Fruit fly (Drosophila melanogaster) whole organism, prepupa: ENCODE results near the gene CG31908.
A peak's percentile ranks its signal among the peaks of the same experiment; 100 is the strongest.

ENCODE experiments used
- Blimp-1 ChIP-seq: fragments of 200-800 bp; sonication (Bioruptor generic); optimal IDR thresholded peaks from 3 replicates; lab custom pipeline; 2017; ENCODE audit warnings: missing biosample characterization, missing genetic modification characterization, mild to moderate bottlenecking, moderate library complexity, missing genetic modification reagents
- CG10631 ChIP-seq: fragments of 200-800 bp; sonication (Bioruptor generic); optimal IDR thresholded peaks from 2 replicates; lab custom pipeline; 2016; ENCODE audit warnings: missing biosample characterization, missing genetic modification characterization
- CG10669 ChIP-seq: fragments of 200-800 bp; sonication (Bioruptor generic); optimal IDR thresholded peaks from 3 replicates; lab custom pipeline; 2018; ENCODE audit warnings: missing biosample characterization, mild to moderate bottlenecking, missing genetic modification characterization, moderate library complexity
- CG11294 ChIP-seq: fragments of 200-800 bp; sonication (Bioruptor generic); IDR thresholded peaks from 2 replicates; pipeline ENCODE4 v1.3.6; 2022; ENCODE audit warnings: missing biosample characterization, missing genetic modification characterization
- CG11762 ChIP-seq: fragments of 200-800 bp; sonication (Bioruptor generic); optimal IDR thresholded peaks from 3 replicates; lab custom pipeline; 2016; ENCODE audit warnings: missing biosample characterization, missing genetic modification characterization; ENCODE audit not compliant: insufficient read depth
- CG11902 ChIP-seq: fragments of 200-800 bp; sonication (Bioruptor generic); optimal IDR thresholded peaks from 3 replicates; lab custom pipeline; 2016; ENCODE audit warnings: missing biosample characterization, missing genetic modification characterization
- CG16779 ChIP-seq: fragments of 200-800 bp; sonication (Bioruptor generic); optimal IDR thresholded peaks from 3 replicates; lab custom pipeline; 2017; ENCODE audit warnings: missing biosample characterization, mild to moderate bottlenecking, missing genetic modification characterization
- CG31627 ChIP-seq: fragments of 200-800 bp; sonication (Bioruptor generic); optimal IDR thresholded peaks from 3 replicates; lab custom pipeline; 2016; ENCODE audit warnings: missing biosample characterization, missing genetic modification characterization
- CG34406 ChIP-seq: fragments of 200-800 bp; sonication (Bioruptor generic); optimal IDR thresholded peaks from 3 replicates; lab custom pipeline; 2016; ENCODE audit warnings: missing biosample characterization, missing genetic modification characterization
- CG3919 ChIP-seq: fragments of 200-800 bp; sonication (Bioruptor generic); optimal IDR thresholded peaks from 3 replicates; lab custom pipeline; 2016; ENCODE audit warnings: missing biosample characterization, missing genetic modification characterization
- CG4318 ChIP-seq: fragments of 200-800 bp; sonication (Bioruptor generic); optimal IDR thresholded peaks from 3 replicates; lab custom pipeline; 2017; ENCODE audit warnings: missing biosample characterization, mild to moderate bottlenecking, missing genetic modification characterization
- CG6163 ChIP-seq: fragments of 200-800 bp; sonication (Bioruptor generic); IDR thresholded peaks from 3 replicates; pipeline ENCODE4 v1.3.6; 2022; ENCODE audit warnings: missing biosample characterization, missing genetic modification characterization
- CG6276 ChIP-seq: fragments of 200-800 bp; sonication (Bioruptor generic); optimal IDR thresholded peaks from 2 replicates; lab custom pipeline; 2017; ENCODE audit warnings: missing biosample characterization, mild to moderate bottlenecking, missing genetic modification characterization
- CG6792 ChIP-seq: fragments of 200-800 bp; sonication (Bioruptor generic); optimal IDR thresholded peaks from 3 replicates; lab custom pipeline; 2016; ENCODE audit warnings: missing biosample characterization, missing genetic modification characterization
- CG6808 ChIP-seq: fragments of 200-800 bp; sonication (Bioruptor generic); optimal IDR thresholded peaks from 3 replicates; lab custom pipeline; 2017; ENCODE audit warnings: missing biosample characterization, missing genetic modification characterization, mild to moderate bottlenecking, moderate library complexity, missing genetic modification reagents
- CG6854 ChIP-seq: fragments of 200-800 bp; sonication (Bioruptor generic); optimal IDR thresholded peaks from 2 replicates; lab custom pipeline; 2017; ENCODE audit warnings: missing biosample characterization, mild to moderate bottlenecking, missing genetic modification characterization
- CG8119 ChIP-seq: fragments of 200-800 bp; sonication (Bioruptor generic); IDR thresholded peaks from 3 replicates; pipeline ENCODE4 v1.3.6; 2022; ENCODE audit warnings: missing biosample characterization, missing genetic modification characterization
- CG8319 ChIP-seq: fragments of 200-800 bp; sonication (Bioruptor generic); optimal IDR thresholded peaks from 3 replicates; lab custom pipeline; 2016; ENCODE audit warnings: missing biosample characterization, missing genetic modification characterization
- CG8632 ChIP-seq: fragments of 200-800 bp; sonication (Bioruptor generic); optimal IDR thresholded peaks from 3 replicates; lab custom pipeline; 2016; ENCODE audit warnings: missing biosample characterization, missing genetic modification characterization
- CG9139 ChIP-seq: fragments of 200-800 bp; sonication (Bioruptor generic); optimal IDR thresholded peaks from 3 replicates; lab custom pipeline; 2017; ENCODE audit warnings: missing biosample characterization, mild to moderate bottlenecking, missing genetic modification characterization
- Eip78C ChIP-seq: fragments of 200-800 bp; sonication (Bioruptor generic); peaks from one replicate; lab custom pipeline; 2016; ENCODE audit warnings: missing biosample characterization, missing genetic modification characterization
- Eip93F ChIP-seq: fragments of 200-800 bp; sonication (Bioruptor generic); optimal IDR thresholded peaks from 2 replicates; lab custom pipeline; 2016; ENCODE audit warnings: missing biosample characterization, mild to moderate bottlenecking, missing genetic modification characterization
- Ets21C ChIP-seq: fragments of 200-800 bp; sonication (Bioruptor generic); optimal IDR thresholded peaks from 3 replicates; lab custom pipeline; 2016; ENCODE audit warnings: missing biosample characterization, missing genetic modification characterization
- Ets96B ChIP-seq: fragments of 200-800 bp; optimal IDR thresholded peaks from 2 replicates; lab custom pipeline; 2019; ENCODE audit warnings: missing biosample characterization, mild to moderate bottlenecking, missing genetic modification characterization, moderate library complexity
- Gug ChIP-seq: fragments of 200-800 bp; sonication (Bioruptor generic); IDR thresholded peaks from 2 replicates; pipeline ENCODE4 v1.3.6; 2022; ENCODE audit warnings: missing biosample characterization, missing genetic modification characterization
- Hr38 ChIP-seq: sonication (Bioruptor generic); optimal IDR thresholded peaks from 2 replicates; lab custom pipeline; 2016; ENCODE audit warnings: missing biosample characterization, missing genetic modification characterization
- Hr4 ChIP-seq: fragments of 200-800 bp; sonication (Bioruptor generic); optimal IDR thresholded peaks from 3 replicates; lab custom pipeline; 2016; ENCODE audit warnings: missing biosample characterization, missing genetic modification characterization
- Lpt ChIP-seq: fragments of 200-800 bp; sonication (Bioruptor generic); optimal IDR thresholded peaks from 3 replicates; lab custom pipeline; 2016; ENCODE audit warnings: missing biosample characterization, missing genetic modification characterization
- Met ChIP-seq: fragments of 200-800 bp; sonication (Bioruptor generic); optimal IDR thresholded peaks from 3 replicates; lab custom pipeline; 2016; ENCODE audit warnings: missing biosample characterization, missing genetic modification characterization
- OdsH ChIP-seq: fragments of 200-800 bp; sonication (Bioruptor generic); optimal IDR thresholded peaks from 3 replicates; lab custom pipeline; 2016; ENCODE audit warnings: missing biosample characterization, missing genetic modification characterization
- Smox ChIP-seq: fragments of 200-800 bp; sonication (Bioruptor generic); optimal IDR thresholded peaks from 3 replicates; lab custom pipeline; 2016; ENCODE audit warnings: missing biosample characterization, missing genetic modification characterization
- Sox14 ChIP-seq: fragments of 200-800 bp; sonication (Bioruptor generic); optimal IDR thresholded peaks from 3 replicates; lab custom pipeline; 2016; ENCODE audit warnings: missing biosample characterization, missing genetic modification characterization
- achi ChIP-seq: fragments of 200-800 bp; sonication (Bioruptor generic); optimal IDR thresholded peaks from 3 replicates; lab custom pipeline; 2016; ENCODE audit warnings: missing biosample characterization, missing genetic modification characterization
- cyc ChIP-seq: fragments of 200-800 bp; sonication (Bioruptor generic); optimal IDR thresholded peaks from 3 replicates; lab custom pipeline; 2016; ENCODE audit warnings: missing biosample characterization, missing genetic modification characterization
- dac ChIP-seq: fragments of 200-800 bp; sonication (Bioruptor generic); optimal IDR thresholded peaks from 2 replicates; lab custom pipeline; 2017; ENCODE audit warnings: missing biosample characterization, mild to moderate bottlenecking, missing genetic modification characterization
- dsx ChIP-seq: fragments of 200-800 bp; optimal IDR thresholded peaks from 3 replicates; lab custom pipeline; 2019; ENCODE audit warnings: missing biosample characterization, mild to moderate bottlenecking, missing genetic modification characterization, moderate library complexity; ENCODE audit not compliant: poor library complexity, severe bottlenecking
- eg ChIP-seq: fragments of 200-800 bp; sonication (Bioruptor generic); IDR thresholded peaks from 3 replicates; pipeline ENCODE4 v1.3.6; 2022; ENCODE audit warnings: missing biosample characterization, missing genetic modification characterization
- esn ChIP-seq: fragments of 200-800 bp; sonication (Bioruptor generic); optimal IDR thresholded peaks from 2 replicates; lab custom pipeline; 2016; ENCODE audit warnings: missing biosample characterization, mild to moderate bottlenecking, missing genetic modification characterization, moderate library complexity
- fd59A ChIP-seq: fragments of 200-800 bp; sonication (Bioruptor generic); optimal IDR thresholded peaks from 2 replicates; lab custom pipeline; 2017; ENCODE audit warnings: missing biosample characterization, mild to moderate bottlenecking, missing genetic modification characterization, missing genetic modification reagents
- fd85E ChIP-seq: fragments of 200-800 bp; sonication (Bioruptor generic); optimal IDR thresholded peaks from 3 replicates; lab custom pipeline; 2016; ENCODE audit warnings: missing biosample characterization, missing genetic modification characterization
- fkh ChIP-seq: fragments of 200-800 bp; sonication (Bioruptor generic); optimal IDR thresholded peaks from 3 replicates; lab custom pipeline; 2017; ENCODE audit warnings: missing biosample characterization, mild to moderate bottlenecking, missing genetic modification characterization, moderate library complexity
- net ChIP-seq: fragments of 200-800 bp; sonication (Bioruptor generic); optimal IDR thresholded peaks from 3 replicates; lab custom pipeline; 2016; ENCODE audit warnings: missing biosample characterization, missing genetic modification characterization
- pdm3 ChIP-seq: fragments of 200-800 bp; sonication (Bioruptor generic); optimal IDR thresholded peaks from 3 replicates; lab custom pipeline; 2016; ENCODE audit warnings: missing biosample characterization, missing genetic modification characterization
- salr ChIP-seq, 2 experiments: fragments of 200-800 bp; sonication (Bioruptor generic); optimal IDR thresholded peaks; 3 replicates each; lab custom pipeline; 2016 to 2018; ENCODE audit warnings: missing biosample characterization in 2 of 2, missing genetic modification characterization in 2 of 2, mild to moderate bottlenecking in 1 of 2
- spab ChIP-seq: fragments of 200-800 bp; sonication (Bioruptor generic); optimal IDR thresholded peaks from 2 replicates; lab custom pipeline; 2017; ENCODE audit warnings: missing biosample characterization, mild to moderate bottlenecking, missing genetic modification characterization, missing genetic modification reagents
- svp ChIP-seq: fragments of 200-800 bp; sonication (Bioruptor generic); peaks from one replicate; lab custom pipeline; 2016; ENCODE audit warnings: missing biosample characterization, missing genetic modification characterization
- topi ChIP-seq: fragments of 200-800 bp; sonication (Bioruptor generic); optimal IDR thresholded peaks from 3 replicates; lab custom pipeline; 2016; ENCODE audit warnings: missing biosample characterization, missing genetic modification characterization
- vri ChIP-seq: fragments of 200-800 bp; sonication (Bioruptor generic); optimal IDR thresholded peaks from 3 replicates; lab custom pipeline; 2016; ENCODE audit warnings: missing biosample characterization, mild to moderate bottlenecking, missing genetic modification characterization

The CG31908 gene

dm6 chr2L:7042150-7042811 is 15.1 kb upstream of the CG31908 start (continued):
- peak; percentile 72 for TF ChIP-seq Gug
- TF ChIP-seq Eip78C (GFP tag; lab: Kevin White, UChicago), result peak; percentile 81
- no peak for TF ChIP-seq fd85E (GFP tag; lab: Kevin White, UChicago)
- TF ChIP-seq CG34406 (GFP tag; lab: Kevin White, UChicago), result no peak
- peak; percentile 86 for TF ChIP-seq CG8119
- no peak for TF ChIP-seq fkh (GFP tag; lab: Kevin White, UChicago)
- TF ChIP-seq cyc, result no peak
- TF ChIP-seq CG8319, result no peak
- TF ChIP-seq CG4318, result peak; percentile 50
- TF ChIP-seq Eip93F (GFP tag; lab: Kevin White, UChicago), result no peak
- TF ChIP-seq vri (GFP tag; lab: Kevin White, UChicago), result peak; percentile 81
- TF ChIP-seq CG8632 (GFP tag; lab: Kevin White, UChicago), result no peak
- TF ChIP-seq fd59A (GFP tag; lab: Kevin White, UChicago), result peak; percentile 18
- TF ChIP-seq CG6276 (GFP tag; lab: Kevin White, UChicago), result peak; percentile 67
- no peak for TF ChIP-seq CG6792
- TF ChIP-seq svp (GFP tag; lab: Kevin White, UChicago), result peak; percentile 30
- peak; percentile 73 for TF ChIP-seq CG6163 (GFP tag; lab: Robert Waterston, UW)
- peak; percentile 30 for TF ChIP-seq OdsH (GFP tag; lab: Kevin White, UChicago)
- peak; percentile 33 for TF ChIP-seq Lpt (GFP tag; lab: Kevin White, UChicago)
- peak; percentile 9 for TF ChIP-seq CG10631 (GFP tag; lab: Kevin White, UChicago)
- no peak for TF ChIP-seq CG10669 (GFP tag; lab: Kevin White, UChicago)
- TF ChIP-seq CG6808 (GFP tag; lab: Kevin White, UChicago), result peak; percentile 44
- TF ChIP-seq CG9139, result no peak
- TF ChIP-seq Met (GFP tag; lab: Kevin White, UChicago), result peak; percentile 43
- peak; percentile 47 for TF ChIP-seq esn (GFP tag; lab: Kevin White, UChicago)
- TF ChIP-seq Hr38 (GFP tag; lab: Kevin White, UChicago), result no peak

dm6 chr2L:7039342-7039684 is 12.1 kb upstream of the CG31908 start:
- TF ChIP-seq Hr4 (GFP tag; lab: Kevin White, UChicago), result peak; percentile 74
- TF ChIP-seq fd59A (GFP tag; lab: Kevin White, UChicago), result peak; percentile 14
- TF ChIP-seq CG6163 (GFP tag; lab: Robert Waterston, UW), result peak; percentile 52; the same call in 1 of the 3 replicates
- TF ChIP-seq Smox (GFP tag; lab: Kevin White, UChicago), result peak; percentile 70
- TF ChIP-seq CG6276 (GFP tag; lab: Kevin White, UChicago), result peak; percentile 57
- TF ChIP-seq CG8319, result peak; percentile 50
- TF ChIP-seq CG3919 (GFP tag; lab: Kevin White, UChicago), result peak; percentile 45
- TF ChIP-seq CG31627 (GFP tag; lab: Kevin White, UChicago), result peak; percentile 81
- peak; percentile 26 for TF ChIP-seq dac (GFP tag; lab: Kevin White, UChicago)
- TF ChIP-seq cyc, result peak; percentile 64
- TF ChIP-seq Ets21C (GFP tag; lab: Kevin White, UChicago), result peak; percentile 81
- peak; percentile 28 for TF ChIP-seq CG10669 (GFP tag; lab: Kevin White, UChicago)
- TF ChIP-seq eg (GFP tag; lab: Robert Waterston, UW), result peak; percentile 83
- TF ChIP-seq Sox14 (GFP tag; lab: Kevin White, UChicago), result peak; percentile 87
- TF ChIP-seq CG11294, result peak; percentile 62; the same call in 1 of the 2 replicates
- TF ChIP-seq achi, result peak; percentile 64
- 0 out of 2 replicates have a peak, but pooled peaks have one; percentile 55 for TF ChIP-seq Gug
- TF ChIP-seq salr (GFP tag; optimal IDR thresholded peaks at IDR 0.05; lab: Kevin White, UChicago), result peak in 1 of 2 experiments; percentile 64
- TF ChIP-seq net, result peak; percentile 79
- peak; percentile 20 for TF ChIP-seq spab (GFP tag; lab: Kevin White, UChicago)
- TF ChIP-seq CG6854 (GFP tag; lab: Kevin White, UChicago), result no peak
- no peak for TF ChIP-seq Hr38 (GFP tag; lab: Kevin White, UChicago)
- TF ChIP-seq CG10631 (GFP tag; lab: Kevin White, UChicago), result peak; percentile 23
- TF ChIP-seq CG16779 (tag; lab: Kevin White, UChicago), result no peak
- TF ChIP-seq CG8119, result peak; percentile 75; the same call in 2 of the 3 replicates
- peak; percentile 24 for TF ChIP-seq dsx
- TF ChIP-seq Blimp-1 (GFP tag; lab: Kevin White, UChicago), result peak; percentile 34
- TF ChIP-seq CG11762 (GFP tag; lab: Kevin White, UChicago), result peak; percentile 60
- TF ChIP-seq CG34406 (GFP tag; lab: Kevin White, UChicago), result peak; percentile 50
- peak; percentile 74 for TF ChIP-seq topi (GFP tag; lab: Kevin White, UChicago)
- no peak for TF ChIP-seq Ets96B
- no peak for TF ChIP-seq CG11902 (GFP tag; lab: Kevin White, UChicago)
- peak; percentile 79 for TF ChIP-seq pdm3
